Fruit fly (Drosophila melanogaster) whole organism, pupa: ENCODE data around the gene Alms1b.

Experiments
- CG12605 ChIP-seq: fragments of 200-800 bp; sonication (Bioruptor generic); IDR thresholded peaks from 2 replicates; pipeline ENCODE4 v1.3.6; 2022; ENCODE audit warnings: missing biosample characterization, missing genetic modification characterization
- CG13204 ChIP-seq: fragments of 200-800 bp; sonication (Bioruptor generic); optimal IDR thresholded peaks from 2 replicates; lab custom pipeline; 2018; ENCODE audit warnings: missing biosample characterization, mild to moderate bottlenecking, missing genetic modification characterization, moderate library complexity
- CG14655 ChIP-seq: fragments of 200-800 bp; sonication (Bioruptor generic); optimal IDR thresholded peaks from 3 replicates; lab custom pipeline; 2017; ENCODE audit warnings: mild to moderate bottlenecking, missing biosample characterization, missing genetic modification reagents, missing genetic modification characterization
- CG15710 ChIP-seq: fragments of 200-800 bp; sonication (Bioruptor generic); optimal IDR thresholded peaks from 2 replicates; lab custom pipeline; 2018; ENCODE audit warnings: missing biosample characterization, mild to moderate bottlenecking, missing genetic modification characterization, moderate library complexity
- CG17806 ChIP-seq: fragments of 200-800 bp; sonication (Bioruptor generic); optimal IDR thresholded peaks from 2 replicates; lab custom pipeline; 2018; ENCODE audit warnings: missing biosample characterization, mild to moderate bottlenecking, missing genetic modification characterization, moderate library complexity
- CG32121 ChIP-seq: fragments of 200-800 bp; sonication (Bioruptor generic); IDR thresholded peaks from 2 replicates; pipeline ENCODE4 v1.3.6; 2022; ENCODE audit warnings: missing biosample characterization, missing genetic modification characterization
- CG8159 ChIP-seq: fragments of 200-800 bp; sonication (Bioruptor generic); optimal IDR thresholded peaks from 3 replicates; lab custom pipeline; 2018; ENCODE audit warnings: missing biosample characterization, mild to moderate bottlenecking, missing genetic modification characterization, moderate library complexity
- CG8301 ChIP-seq: fragments of 200-800 bp; sonication (Bioruptor generic); optimal IDR thresholded peaks from 2 replicates; lab custom pipeline; 2018; ENCODE audit warnings: missing biosample characterization, mild to moderate bottlenecking, missing genetic modification characterization
- D1 ChIP-seq: fragments of 200-800 bp; sonication (Bioruptor generic); optimal IDR thresholded peaks from 2 replicates; lab custom pipeline; 2018; ENCODE audit warnings: missing biosample characterization, mild to moderate bottlenecking, missing genetic modification characterization, moderate library complexity
- Ets98B ChIP-seq: fragments of 200-800 bp; sonication (Bioruptor generic); IDR thresholded peaks from 2 replicates; pipeline ENCODE4 v1.3.6; 2022; ENCODE audit warnings: missing biosample characterization, missing genetic modification characterization
- Pif1A ChIP-seq: fragments of 200-800 bp; sonication (Bioruptor generic); optimal IDR thresholded peaks from 3 replicates; lab custom pipeline; 2016; ENCODE audit warnings: missing biosample characterization, missing genetic modification characterization
- Pif1B ChIP-seq: fragments of 200-800 bp; sonication (Bioruptor generic); optimal IDR thresholded peaks from 3 replicates; lab custom pipeline; 2016; ENCODE audit warnings: missing biosample characterization, missing genetic modification characterization
- gl ChIP-seq: fragments of 200-800 bp; sonication (Bioruptor generic); optimal IDR thresholded peaks from 2 replicates; lab custom pipeline; 2018; ENCODE audit warnings: missing biosample characterization, mild to moderate bottlenecking, missing genetic modification characterization
- rn ChIP-seq: fragments of 200-800 bp; sonication (Bioruptor generic); IDR thresholded peaks from 2 replicates; pipeline ENCODE4 v1.3.6; 2022; ENCODE audit warnings: missing biosample characterization, missing genetic modification characterization

DNA sequence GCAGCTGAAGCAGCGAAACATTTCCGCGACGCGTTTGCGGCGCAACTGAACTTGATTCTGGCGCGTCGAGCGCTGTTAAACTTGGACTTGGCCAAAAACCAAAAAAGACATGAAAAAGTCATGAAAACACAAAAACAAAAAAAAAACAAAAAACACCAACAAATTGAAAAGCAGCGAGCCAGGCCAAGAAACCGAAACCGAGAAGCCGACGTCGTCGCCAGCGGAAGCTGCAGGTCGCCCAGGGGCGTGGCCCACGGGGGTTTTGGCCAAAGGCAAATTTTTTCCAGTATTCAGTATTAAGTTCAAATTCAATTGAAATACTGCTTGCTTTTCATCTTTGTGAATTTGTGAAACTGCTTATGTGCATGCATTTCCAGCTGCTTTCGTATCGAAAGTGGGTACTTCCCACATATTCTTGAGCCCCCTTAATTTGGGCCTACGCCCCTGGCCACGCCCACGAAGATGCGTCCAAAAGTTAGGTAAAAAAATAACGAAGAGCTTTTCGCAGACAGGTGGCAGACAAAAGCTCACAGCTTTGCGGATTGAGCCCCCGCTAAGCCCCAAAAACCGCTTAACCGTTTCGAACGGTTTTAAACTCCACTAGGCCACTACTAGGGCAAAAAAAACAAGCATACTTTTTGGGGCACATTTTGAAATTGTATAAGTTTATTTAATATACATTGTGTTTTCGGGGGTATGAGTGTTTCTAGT is 36.1 kb upstream of the Alms1b start, which contains the start of gene CG3009:
- TF ChIP-seq rn (GFP tag; lab: Robert Waterston, UW), result peak; percentile 92
- peak; percentile 93 for TF ChIP-seq CG17806 (tag; lab: Kevin White, UChicago)
- peak; percentile 98 for TF ChIP-seq Pif1A (GFP tag; lab: Kevin White, UChicago)
- peak; percentile 85 for TF ChIP-seq gl (tag; lab: Kevin White, UChicago)
- peak; percentile 94 for TF ChIP-seq CG8159 (tag; lab: Kevin White, UChicago)
- TF ChIP-seq CG13204, result peak; percentile 94
- peak; percentile 94 for TF ChIP-seq CG8301 (tag; lab: Kevin White, UChicago)
- TF ChIP-seq CG15710 (tag; lab: Kevin White, UChicago), result peak; percentile 96
- peak; percentile 91 for TF ChIP-seq D1 (tag; lab: Kevin White, UChicago)
- TF ChIP-seq CG12605, result peak; percentile 96
- TF ChIP-seq Pif1B (GFP tag; lab: Kevin White, UChicago), result peak; percentile 95
- TF ChIP-seq Ets98B (GFP tag; lab: Robert Waterston, UW), result peak; percentile 98
- TF ChIP-seq CG32121 (GFP tag; lab: Robert Waterston, UW), result peak; percentile 98
- TF ChIP-seq CG14655 (GFP tag; lab: Kevin White, UChicago), result peak; percentile 95
